Fruit fly (Drosophila melanogaster) Kc167 (cell line): ENCODE data around the gene Rtel1.

Source experiments
- Myc ChIP-seq: fragments of >200 bp; optimal IDR thresholded peaks from 2 replicates; lab custom pipeline; 2017; ENCODE audit warnings: missing external identifiers
- Sin3A ChIP-seq: fragments of >200 bp; optimal IDR thresholded peaks from 2 replicates; lab custom pipeline; 2018; ENCODE audit warnings: missing external identifiers
- h ChIP-seq: fragments of >200 bp; optimal IDR thresholded peaks from 3 replicates; lab custom pipeline; 2018; ENCODE audit warnings: missing external identifiers
- insv ChIP-seq: fragments of >200 bp; optimal IDR thresholded peaks from 3 replicates; lab custom pipeline; 2018; ENCODE audit warnings: missing external identifiers
- psq ChIP-seq: fragments of >200 bp; optimal IDR thresholded peaks from 2 replicates; lab custom pipeline; 2017; ENCODE audit warnings: missing external identifiers
- ttk ChIP-seq: sonication (Bioruptor generic); optimal IDR thresholded peaks from 2 replicates; lab custom pipeline; 2017; ENCODE audit warnings: missing external identifiers

DNA sequence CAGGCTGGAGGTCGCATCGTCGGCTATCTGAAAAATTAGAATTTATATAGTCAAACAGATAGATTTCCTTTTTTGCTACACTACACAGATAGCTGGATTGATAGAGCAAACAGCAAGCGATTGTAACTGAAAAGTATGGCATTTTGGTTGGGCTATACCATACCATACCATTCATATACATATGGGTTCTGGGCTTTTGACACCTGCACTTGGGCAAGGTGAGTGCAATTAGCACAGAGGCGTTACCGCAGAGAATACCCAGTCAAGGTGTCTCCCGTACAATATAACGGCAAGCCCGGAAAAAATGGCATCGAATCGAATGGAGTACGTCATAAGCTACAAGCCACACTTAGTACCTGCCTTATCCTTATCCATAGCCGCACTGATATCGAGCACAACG, 32.8 kb upstream of the Rtel1 start:
- TF ChIP-seq h (lab: Kevin White, UChicago) (no peak), ttk (lab: Kevin White, UChicago) (peak; percentile 99), psq (lab: Kevin White, UChicago) (no peak), insv (no peak), Sin3A (lab: Kevin White, UChicago) (no peak), Myc (lab: Kevin White, UChicago) (no peak)
